Fruit fly (Drosophila melanogaster): ENCODE results near the gene CG5909.

Gene CG5909

dm6 chr3R:27149884-27150676 lies 10.9 kb upstream of the CG5909 start:
- TF ChIP-seq psq (GFP tag; optimal IDR thresholded peaks at IDR 0.05) (peak; percentile 91), lola (GFP tag; optimal IDR thresholded peaks at IDR 0.05) (no peak), br (GFP tag; optimal IDR thresholded peaks at IDR 0.05) (peak; percentile 2), Dif (GFP tag; optimal IDR thresholded peaks at IDR 0.05; ENCODE audit: partially characterized antibody) (peak; percentile 48)

DNA sequence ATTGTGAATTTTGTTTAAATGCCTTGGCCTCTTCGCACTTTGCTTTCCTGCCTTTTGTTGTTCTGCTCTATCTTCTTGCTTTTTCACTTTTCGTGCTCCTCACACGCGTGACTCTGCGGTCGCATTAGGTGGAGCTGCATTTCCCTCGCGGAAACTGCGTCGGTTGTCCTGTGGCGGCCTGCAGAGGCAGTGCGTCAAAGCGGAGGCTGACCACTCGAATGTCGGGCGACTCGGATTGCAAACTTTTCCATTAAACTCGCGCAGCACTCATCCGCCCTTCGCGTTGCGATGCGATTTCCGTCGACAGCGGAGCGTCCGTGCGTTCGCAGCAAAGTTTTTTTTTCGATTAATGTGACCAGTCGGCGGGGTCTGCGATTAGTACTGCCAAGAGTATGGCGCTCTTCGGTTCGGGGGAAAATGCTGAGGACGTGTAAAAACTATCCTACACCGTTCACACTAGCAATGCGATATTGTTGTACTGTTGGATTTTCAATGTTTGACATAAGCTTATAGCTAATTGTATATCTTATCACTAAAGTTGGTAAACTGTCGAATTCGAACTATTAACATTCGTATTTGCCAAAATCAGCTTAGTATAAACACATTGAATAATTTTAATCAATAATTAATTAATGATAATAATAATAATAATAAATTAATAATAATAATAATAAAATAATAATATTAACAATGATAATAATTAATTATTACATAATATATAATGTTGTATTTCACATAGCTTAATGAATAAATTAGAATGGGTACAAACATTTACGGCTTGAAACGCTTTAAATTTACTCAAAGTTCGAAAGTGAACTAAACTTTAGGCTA lies 10.1 kb upstream of the CG5909 start, which contains the start of gene CG6051:
CG6051 (minus strand) TSS at position 385 of the 831 bp plus-strand sequence.
- TF ChIP-seq Hr83 (GFP tag; optimal IDR thresholded peaks at IDR 0.05; ENCODE audit: poor library complexity, severe bottlenecking) = peak; percentile 49
- TF ChIP-seq woc (GFP tag; optimal IDR thresholded peaks at IDR 0.05) = peak; percentile 61
- TF ChIP-seq N (GFP tag; optimal IDR thresholded peaks at IDR 0.05) = peak; percentile 91
- peak; percentile 13 for TF ChIP-seq Abd-B (GFP tag; optimal IDR thresholded peaks at IDR 0.05)
- peak in 1 of 2 experiments; percentile 16 for TF ChIP-seq foxo (GFP tag; optimal IDR thresholded peaks at IDR 0.05)
- peak; percentile 47 for TF ChIP-seq h (GFP tag; optimal IDR thresholded peaks at IDR 0.05)
- TF ChIP-seq psq (GFP tag; optimal IDR thresholded peaks at IDR 0.05) = peak; percentile 9
- peak; percentile 35 for TF ChIP-seq Dif (GFP tag; optimal IDR thresholded peaks at IDR 0.05; ENCODE audit: partially characterized antibody)
- TF ChIP-seq Hnf4 (GFP tag; optimal IDR thresholded peaks at IDR 0.05) = peak; percentile 30
- no peak for TF ChIP-seq GATAd (GFP tag; optimal IDR thresholded peaks at IDR 0.05)
- peak; percentile 21 for TF ChIP-seq rgr (GFP tag; optimal IDR thresholded peaks at IDR 0.05)
- no peak for TF ChIP-seq Rel (GFP tag; optimal IDR thresholded peaks at IDR 0.05)
- peak; percentile 43 for TF ChIP-seq Rel (tag; optimal IDR thresholded peaks at IDR 0.05)
- peak; percentile 43 for TF ChIP-seq HLH106 (tag; optimal IDR thresholded peaks at IDR 0.05)
- peak; percentile 53 for TF ChIP-seq Sp1 (GFP tag; optimal IDR thresholded peaks at IDR 0.05)
- no peak for TF ChIP-seq OdsH (GFP tag; optimal IDR thresholded peaks at IDR 0.05)
- TF ChIP-seq sage (GFP tag; optimal IDR thresholded peaks at IDR 0.05) = no peak
- no peak for TF ChIP-seq Vsx2 (GFP tag; optimal IDR thresholded peaks at IDR 0.05; ENCODE audit: partially characterized antibody)
- peak; percentile 59 for TF ChIP-seq Hr78 (GFP tag; optimal IDR thresholded peaks at IDR 0.05)

- TF ChIP-seq Hr83 (GFP tag; optimal IDR thresholded peaks at IDR 0.05; ENCODE audit: poor library complexity, severe bottlenecking) (peak; percentile 52), lola (GFP tag; optimal IDR thresholded peaks at IDR 0.05) (no peak), Myc (optimal IDR thresholded peaks at IDR 0.05) (peak; percentile 92)
Observed at dm6 chr3R:27151516-27151823, 9.5 kb upstream of the CG5909 start, which contains the start of gene Men-b. Gene Men-b, plus strand, starts transcription at chr3R:27151662.

DNA sequence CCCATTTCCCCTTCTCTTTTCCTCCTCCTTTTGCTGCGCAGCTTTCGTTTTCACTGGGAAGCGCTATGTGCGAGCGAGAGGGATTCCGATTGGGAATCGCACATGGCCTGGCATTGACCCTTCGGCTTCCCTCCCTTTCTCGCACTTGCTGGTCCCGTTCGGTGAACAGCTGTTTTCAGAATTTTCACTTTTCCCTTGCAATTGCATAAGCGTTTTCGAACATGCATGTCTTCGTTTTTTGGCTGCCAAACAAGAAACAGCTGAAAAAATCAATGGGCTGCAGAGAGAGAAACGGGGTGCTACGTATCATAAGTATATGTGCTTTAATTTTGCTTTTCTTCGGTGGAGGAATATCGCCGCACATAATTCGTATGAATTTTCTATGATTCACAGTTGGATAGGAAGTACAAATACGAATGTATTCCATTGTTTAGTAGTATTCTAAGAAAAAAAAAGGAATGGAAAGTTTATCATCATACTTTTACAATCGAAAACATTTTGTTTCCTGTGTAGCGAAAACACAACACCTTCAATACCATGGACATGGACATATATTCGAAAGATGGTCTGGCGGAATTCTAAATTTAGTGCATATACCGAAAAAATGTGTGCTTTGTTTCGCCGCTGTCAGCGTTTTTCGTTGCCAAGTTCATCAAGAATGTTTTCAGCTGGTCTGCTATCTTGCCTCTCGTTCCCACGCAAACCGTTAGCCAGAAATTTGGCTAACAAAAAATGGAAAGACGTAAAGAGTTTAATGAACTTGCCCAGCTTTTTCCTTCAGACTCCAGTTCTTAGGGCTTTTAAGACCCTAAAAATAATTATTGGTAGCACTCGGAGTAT lies 8.6 kb upstream of the CG5909 start:
- TF ChIP-seq brk (GFP tag; optimal IDR thresholded peaks at IDR 0.05) (peak; percentile 43), psq (GFP tag; optimal IDR thresholded peaks at IDR 0.05) (peak; percentile 35), woc (GFP tag; optimal IDR thresholded peaks at IDR 0.05) (peak; percentile 45), Myc (optimal IDR thresholded peaks at IDR 0.05) (no peak), Abd-B (GFP tag; optimal IDR thresholded peaks at IDR 0.05) (no peak), Dfd (GFP tag; optimal IDR thresholded peaks at IDR 0.05) (no peak), GATAd (GFP tag; optimal IDR thresholded peaks at IDR 0.05) (no peak), ey (GFP tag; optimal IDR thresholded peaks at IDR 0.05) (peak; percentile 64), OdsH (GFP tag; optimal IDR thresholded peaks at IDR 0.05) (peak; percentile 42), Hnf4 (GFP tag; optimal IDR thresholded peaks at IDR 0.05) (peak; percentile 29), foxo (GFP tag; optimal IDR thresholded peaks at IDR 0.05) (peak in 1 of 2 experiments; percentile 62), dmrt93B (GFP tag; optimal IDR thresholded peaks at IDR 0.05) (peak; percentile 51), tai (GFP tag; optimal IDR thresholded peaks at IDR 0.05) (no peak), Jra (GFP tag; optimal IDR thresholded peaks at IDR 0.05) (no peak), Sp1 (GFP tag; optimal IDR thresholded peaks at IDR 0.05) (peak; percentile 65), fru (GFP tag; optimal IDR thresholded peaks at IDR 0.05) (peak; percentile 76), sage (GFP tag; optimal IDR thresholded peaks at IDR 0.05) (no peak), CG9705 (GFP tag; optimal IDR thresholded peaks at IDR 0.05) (peak; percentile 49), sv (GFP tag; optimal IDR thresholded peaks at IDR 0.05) (no peak), br (GFP tag; optimal IDR thresholded peaks at IDR 0.05) (peak; percentile 76), Vsx2 (GFP tag; optimal IDR thresholded peaks at IDR 0.05; ENCODE audit: partially characterized antibody) (no peak), rgr (GFP tag; optimal IDR thresholded peaks at IDR 0.05) (peak; percentile 57), lola (GFP tag; optimal IDR thresholded peaks at IDR 0.05) (no peak), Rel (GFP tag; optimal IDR thresholded peaks at IDR 0.05) (no peak), Rel (tag; optimal IDR thresholded peaks at IDR 0.05) (no peak), usp (GFP tag; optimal IDR thresholded peaks at IDR 0.05) (no peak), jim (GFP tag; optimal IDR thresholded peaks at IDR 0.05) (no peak), CG32264 (GFP tag; optimal IDR thresholded peaks at IDR 0.05) (peak; percentile 37), Hr78 (GFP tag; optimal IDR thresholded peaks at IDR 0.05) (no peak), Dif (GFP tag; optimal IDR thresholded peaks at IDR 0.05; ENCODE audit: partially characterized antibody) (no peak), h (GFP tag; optimal IDR thresholded peaks at IDR 0.05) (peak; percentile 53), Mio (GFP tag; optimal IDR thresholded peaks at IDR 0.05) (no peak), HLH106 (tag; optimal IDR thresholded peaks at IDR 0.05) (peak; percentile 73)

Data from whole organism, wandering third instar larva.